Fruit fly (Drosophila melanogaster): ENCODE results near the gene Cds.

Cds gene

dm6 chr3L:8091650-8092068 lies 35.9 kb upstream of the Cds start, which contains the start of gene CG7565 (continued):
- peak; percentile 38 for TF ChIP-seq CG17359 (tag; optimal IDR thresholded peaks at IDR 0.05)
- no peak for TF ChIP-seq bowl (GFP tag; IDR thresholded peaks at IDR 0.05)
- peak; percentile 50 for TF ChIP-seq vfl (GFP tag; optimal IDR thresholded peaks at IDR 0.05)
- peak; percentile 49; the same call in 1 of the 3 replicates for TF ChIP-seq H15 (GFP tag; IDR thresholded peaks at IDR 0.05)
- TF ChIP-seq CG9437 (GFP tag; optimal IDR thresholded peaks at IDR 0.05) = no peak
- TF ChIP-seq slp2 (GFP tag; optimal IDR thresholded peaks at IDR 0.05) = no peak
- TF ChIP-seq Lim3 (GFP tag; IDR thresholded peaks at IDR 0.05) = no peak
- no peak for TF ChIP-seq Sin3A (optimal IDR thresholded peaks at IDR 0.05)
- TF ChIP-seq CG10543 (GFP tag; optimal IDR thresholded peaks at IDR 0.05) = peak; percentile 32
- peak; percentile 33 for TF ChIP-seq MTF-1 (GFP tag; optimal IDR thresholded peaks at IDR 0.05; ENCODE audit: borderline replicate concordance)
- no peak for TF ChIP-seq ro (GFP tag; IDR thresholded peaks at IDR 0.05)
- peak; percentile 77 for TF ChIP-seq sqz (GFP tag; optimal IDR thresholded peaks at IDR 0.05)
- no peak for TF ChIP-seq CG2116 (GFP tag; optimal IDR thresholded peaks at IDR 0.05)
- peak; percentile 44 for TF ChIP-seq Hsf (GFP tag; optimal IDR thresholded peaks at IDR 0.05)
- no peak for TF ChIP-seq pan (optimal IDR thresholded peaks at IDR 0.05)
- peak in 1 of 2 experiments; percentile 28 for TF ChIP-seq pan (GFP tag; optimal IDR thresholded peaks at IDR 0.05 in 1 of 2, IDR thresholded peaks at IDR 0.05 in 1 of 2)
- no peak for TF ChIP-seq fru (optimal IDR thresholded peaks at IDR 0.05)
- peak; percentile 44 for TF ChIP-seq ind (GFP tag; optimal IDR thresholded peaks at IDR 0.05)
- peak; percentile 21 for TF ChIP-seq bab2 (GFP tag; optimal IDR thresholded peaks at IDR 0.05)
- no peak for TF ChIP-seq prd (optimal IDR thresholded peaks at IDR 0.05)
- no peak for TF ChIP-seq prd (GFP tag; IDR thresholded peaks at IDR 0.05)
- TF ChIP-seq CG7928 (GFP tag; optimal IDR thresholded peaks at IDR 0.05) = peak; percentile 93
- no peak for TF ChIP-seq gcm (GFP tag; optimal IDR thresholded peaks at IDR 0.05)
- TF ChIP-seq CG32532 (GFP tag; IDR thresholded peaks at IDR 0.05) = peak; percentile 49
- TF ChIP-seq Jarid2 (GFP tag; optimal IDR thresholded peaks at IDR 0.05) = peak; percentile 23
- TF ChIP-seq Hr39 (optimal IDR thresholded peaks at IDR 0.05) = no peak
- peak; percentile 84 for TF ChIP-seq lab (GFP tag; optimal IDR thresholded peaks at IDR 0.05)
- peak in 1 of 2 experiments; percentile 78 for TF ChIP-seq Eip74EF (GFP tag; optimal IDR thresholded peaks at IDR 0.05)
- TF ChIP-seq so (GFP tag; IDR thresholded peaks at IDR 0.05) = peak; percentile 60; the same call in 1 of the 3 replicates
- TF ChIP-seq trem (tag; optimal IDR thresholded peaks at IDR 0.05) = peak; percentile 20
- TF ChIP-seq wdn (GFP tag; IDR thresholded peaks at IDR 0.05) = 0 out of 2 replicates have a peak, but pooled peaks have one; percentile 15
- peak; percentile 42 for TF ChIP-seq Ets65A (GFP tag)
- TF ChIP-seq CG12299 (tag; optimal IDR thresholded peaks at IDR 0.05) = peak; percentile 12
- TF ChIP-seq crc (GFP tag; optimal IDR thresholded peaks at IDR 0.05) = peak; percentile 9
- TF ChIP-seq CG34422 (GFP tag; IDR thresholded peaks at IDR 0.05) = peak; percentile 53; the same call in 1 of the 3 replicates
- peak; percentile 19; the same call in 1 of the 2 replicates for TF ChIP-seq tna (GFP tag; IDR thresholded peaks at IDR 0.05; ENCODE audit: partially characterized antibody)

- TF ChIP-seq CG30403 (GFP tag; optimal IDR thresholded peaks at IDR 0.05) = no peak
- peak; percentile 37 for TF ChIP-seq CG6765 (GFP tag; optimal IDR thresholded peaks at IDR 0.05)
- TF ChIP-seq CG11093 (GFP tag; IDR thresholded peaks at IDR 0.05) = no peak
- TF ChIP-seq CG2712 (tag; optimal IDR thresholded peaks at IDR 0.05) = no peak
- no peak for TF ChIP-seq hbn (GFP tag; IDR thresholded peaks at IDR 0.05; ENCODE audit: partially characterized antibody)
- no peak for TF ChIP-seq CG30020 (tag; optimal IDR thresholded peaks at IDR 0.05)
- TF ChIP-seq CG1602 (GFP tag; optimal IDR thresholded peaks at IDR 0.05) = no peak
- no peak for TF ChIP-seq crc (GFP tag; optimal IDR thresholded peaks at IDR 0.05)
- TF ChIP-seq Asciz (GFP tag; optimal IDR thresholded peaks at IDR 0.05) = peak; percentile 39
- no peak for TF ChIP-seq CG16815 (GFP tag; optimal IDR thresholded peaks at IDR 0.05)
- no peak for TF ChIP-seq CG18764 (GFP tag; optimal IDR thresholded peaks at IDR 0.05)
- no peak for TF ChIP-seq C15 (GFP tag; IDR thresholded peaks at IDR 0.05)
- TF ChIP-seq esg (GFP tag; conservative IDR thresholded peaks at IDR 0.05) = no peak
- TF ChIP-seq CG2678 (tag; optimal IDR thresholded peaks at IDR 0.05) = peak; percentile 64
- TF ChIP-seq CG17568 (GFP tag; optimal IDR thresholded peaks at IDR 0.05) = peak; percentile 55
- TF ChIP-seq CG6272 (GFP tag; IDR thresholded peaks at IDR 0.05) = no peak
- TF ChIP-seq Rfx (GFP tag; IDR thresholded peaks at IDR 0.05) = peak; percentile 39; the same call in 1 of the 2 replicates
- no peak for TF ChIP-seq CG18011 (GFP tag; optimal IDR thresholded peaks at IDR 0.05)
- no peak for TF ChIP-seq CG9817 (tag; optimal IDR thresholded peaks at IDR 0.05)
Measured at dm6 chr3L:8093553-8093952, 34.0 kb upstream of the Cds start.
